Fruit fly (Drosophila melanogaster): ENCODE results near the gene Sirt4.

The Sirt4 gene

DNA sequence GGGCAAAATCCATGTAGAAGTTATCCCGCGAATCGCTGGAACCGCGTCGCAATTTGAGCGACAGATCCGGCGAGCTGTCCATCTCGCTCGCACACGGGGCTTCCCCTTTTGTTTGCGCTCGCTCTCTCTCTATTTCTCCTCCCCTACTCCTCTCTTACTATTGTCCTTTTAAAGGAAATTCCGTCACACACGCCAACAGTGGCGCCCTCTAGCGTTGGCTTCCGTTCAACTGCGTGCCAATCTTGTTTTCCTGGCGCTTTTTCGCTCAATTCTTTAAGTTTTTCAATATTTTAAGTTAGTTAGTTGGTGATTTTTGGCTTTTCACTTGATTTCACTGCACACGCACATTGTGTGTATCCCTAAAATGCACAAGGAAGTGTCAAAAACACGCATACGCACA lies 3.8 kb downstream of the Sirt4 start:
- TF ChIP-seq Hr96 (GFP tag; optimal IDR thresholded peaks at IDR 0.05) = no peak
- no peak for TF ChIP-seq ovo (GFP tag; optimal IDR thresholded peaks at IDR 0.05)
- TF ChIP-seq pad (GFP tag; optimal IDR thresholded peaks at IDR 0.05) = peak; percentile 53

DNA sequence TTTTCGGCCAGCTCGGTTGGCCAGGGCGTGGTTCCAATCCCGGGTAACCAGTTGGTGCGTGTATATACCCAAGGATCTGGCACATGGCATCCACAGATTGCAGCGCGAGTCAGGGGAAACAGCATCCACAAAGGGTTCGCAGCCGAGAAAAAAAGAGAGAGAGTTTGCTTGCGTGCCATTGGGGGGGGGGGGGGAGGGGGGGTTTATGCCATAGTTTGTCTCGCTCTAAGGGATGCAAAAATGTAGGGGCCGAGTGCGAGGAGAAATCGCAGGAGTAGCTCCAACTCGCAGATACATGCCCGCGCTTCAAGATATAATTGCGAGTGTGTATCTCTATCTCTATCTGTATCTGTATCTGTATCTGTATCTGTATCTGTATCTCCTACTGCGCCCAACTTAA lies 15.7 kb downstream of the Sirt4 start:
- no peak for TF ChIP-seq CG12768 (GFP tag; optimal IDR thresholded peaks at IDR 0.05)
- peak; percentile 96 for TF ChIP-seq pad (GFP tag; optimal IDR thresholded peaks at IDR 0.05)

DNA sequence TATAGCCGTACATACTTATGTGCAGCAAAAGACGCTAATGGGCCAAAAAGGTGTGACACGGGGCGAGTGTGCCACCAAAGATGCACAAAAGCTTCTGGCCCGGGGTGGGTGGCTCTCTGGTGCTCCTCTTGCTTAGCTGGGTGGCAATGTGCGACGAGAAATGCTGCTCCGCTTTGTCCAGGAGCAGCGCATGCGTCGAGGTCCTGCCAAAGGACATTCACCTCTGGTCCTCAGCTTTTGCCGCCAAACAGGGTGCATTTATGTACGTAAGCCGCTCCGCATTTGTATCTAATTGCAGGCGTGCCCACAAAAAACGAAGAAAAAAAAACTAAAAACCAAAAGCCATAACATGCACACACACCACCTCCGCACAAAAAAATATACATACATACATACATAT lies 16.4 kb downstream of the Sirt4 start:
- no peak for TF ChIP-seq CG7045 (GFP tag; optimal IDR thresholded peaks at IDR 0.05)
- no peak for TF ChIP-seq Crg-1 (GFP tag; optimal IDR thresholded peaks at IDR 0.05)
- no peak for TF ChIP-seq CG11617 (GFP tag; optimal IDR thresholded peaks at IDR 0.05)
- no peak for TF ChIP-seq toe (GFP tag; optimal IDR thresholded peaks at IDR 0.05)
- TF ChIP-seq bab1 (GFP tag; optimal IDR thresholded peaks at IDR 0.05) = no peak
- no peak for TF ChIP-seq Mnt (GFP tag; optimal IDR thresholded peaks at IDR 0.05)
- TF ChIP-seq CG1620 (GFP tag; optimal IDR thresholded peaks at IDR 0.05) = no peak

DNA sequence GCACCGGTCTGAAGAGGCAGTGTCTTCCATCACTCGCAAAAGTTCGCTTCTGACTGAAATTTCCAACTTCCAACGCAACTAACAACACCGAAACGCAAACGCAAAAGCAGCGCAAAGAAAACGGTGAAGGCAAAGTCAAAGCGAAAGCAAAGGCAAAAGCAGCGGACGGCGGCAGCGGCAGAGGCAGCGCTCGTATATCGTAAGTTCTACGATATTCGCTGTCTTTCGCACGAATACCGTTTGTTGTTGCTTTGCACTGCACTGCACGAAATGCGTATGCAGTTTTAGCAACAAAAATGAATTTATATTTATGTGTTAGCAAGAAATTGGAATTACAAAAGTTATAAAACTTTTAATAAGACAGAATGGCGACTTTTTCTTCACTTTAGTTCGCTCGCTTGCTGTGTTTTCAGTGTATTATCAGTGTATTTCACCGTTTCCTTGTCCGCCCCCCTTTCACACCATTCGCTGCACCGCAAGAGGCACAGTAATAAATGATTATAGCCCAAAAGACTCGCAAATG lies 17.2 kb downstream of the Sirt4 start, which contains the start of gene OtopLa:
OtopLa (minus strand) TSS at position 51 of the 523 bp plus-strand sequence.
- TF ChIP-seq bab1 (GFP tag; optimal IDR thresholded peaks at IDR 0.05) (peak; percentile 15), kay (GFP tag; ENCODE audit: borderline replicate concordance) (no peak), cic (GFP tag; optimal IDR thresholded peaks at IDR 0.05) (no peak), Mnt (GFP tag; optimal IDR thresholded peaks at IDR 0.05) (no peak), CG12768 (GFP tag; optimal IDR thresholded peaks at IDR 0.05) (peak; percentile 51), CG11617 (GFP tag; optimal IDR thresholded peaks at IDR 0.05) (peak; percentile 5), CG33017 (tag; optimal IDR thresholded peaks at IDR 0.05) (peak; percentile 51), cnc (optimal IDR thresholded peaks at IDR 0.05) (no peak), tj (GFP tag; optimal IDR thresholded peaks at IDR 0.05) (no peak), CG7045 (GFP tag; optimal IDR thresholded peaks at IDR 0.05) (peak; percentile 53), CG1620 (GFP tag; optimal IDR thresholded peaks at IDR 0.05) (no peak), Clk (GFP tag; optimal IDR thresholded peaks at IDR 0.05) (no peak), Crg-1 (GFP tag; optimal IDR thresholded peaks at IDR 0.05) (no peak), pad (GFP tag; optimal IDR thresholded peaks at IDR 0.05) (no peak), CG14711 (tag; optimal IDR thresholded peaks at IDR 0.05) (no peak), CG7101 (tag; optimal IDR thresholded peaks at IDR 0.05) (peak; percentile 20), Hr96 (GFP tag; optimal IDR thresholded peaks at IDR 0.05) (no peak), CG5204 (GFP tag; optimal IDR thresholded peaks at IDR 0.05) (peak; percentile 45), toe (GFP tag; optimal IDR thresholded peaks at IDR 0.05) (peak; percentile 23), ovo (GFP tag; optimal IDR thresholded peaks at IDR 0.05) (no peak)

DNA sequence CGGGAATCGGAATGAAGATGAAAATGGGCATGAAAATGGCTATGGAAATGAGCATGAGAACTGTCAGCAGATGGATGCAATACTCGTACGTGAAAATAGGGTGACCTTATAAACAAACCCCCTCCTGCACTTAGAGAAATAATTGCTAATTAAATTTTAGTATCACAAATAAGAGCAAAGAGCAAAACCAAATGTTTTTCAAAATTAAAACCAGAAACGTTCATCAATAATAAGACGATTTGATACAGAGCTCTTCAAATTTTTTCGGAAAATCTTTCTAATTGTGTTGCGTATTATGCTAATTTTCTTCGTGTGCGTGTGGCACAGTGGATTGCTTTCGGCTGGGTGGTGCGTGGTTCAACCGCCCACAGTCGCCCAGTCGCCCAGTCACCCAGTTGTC lies 19.5 kb downstream of the Sirt4 start:
- TF ChIP-seq toe (GFP tag; optimal IDR thresholded peaks at IDR 0.05) (no peak), CG1620 (GFP tag; optimal IDR thresholded peaks at IDR 0.05) (no peak), CG5204 (GFP tag; optimal IDR thresholded peaks at IDR 0.05) (no peak), CG7101 (tag; optimal IDR thresholded peaks at IDR 0.05) (no peak), Hr96 (GFP tag; optimal IDR thresholded peaks at IDR 0.05) (no peak), ovo (GFP tag; optimal IDR thresholded peaks at IDR 0.05) (no peak), CG14711 (tag; optimal IDR thresholded peaks at IDR 0.05) (no peak), cnc (optimal IDR thresholded peaks at IDR 0.05) (no peak), bab1 (GFP tag; optimal IDR thresholded peaks at IDR 0.05) (no peak), tj (GFP tag; optimal IDR thresholded peaks at IDR 0.05) (no peak), cic (GFP tag; optimal IDR thresholded peaks at IDR 0.05) (no peak), CG7045 (GFP tag; optimal IDR thresholded peaks at IDR 0.05) (no peak), kay (GFP tag; ENCODE audit: borderline replicate concordance) (no peak)

DNA sequence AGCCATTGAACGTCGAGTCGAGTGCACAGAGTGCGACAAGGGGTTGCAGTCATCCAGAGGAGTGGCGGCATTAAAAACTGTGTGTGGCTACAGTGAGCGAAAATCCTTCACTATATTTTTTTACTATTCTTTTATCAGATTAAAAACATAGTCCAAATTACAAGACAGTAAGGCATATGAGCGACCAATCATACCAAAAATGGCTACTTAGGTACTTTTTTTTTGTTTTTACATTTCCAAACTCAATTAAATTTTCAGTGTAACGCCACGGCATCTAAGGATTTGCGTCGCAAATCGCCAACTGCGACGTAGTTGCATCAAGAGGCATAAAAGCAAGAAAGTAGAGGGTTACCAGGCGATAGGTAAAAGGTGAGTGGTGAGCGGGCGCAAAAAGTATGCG lies 26.7 kb downstream of the Sirt4 start:
- TF ChIP-seq Mnt (GFP tag; optimal IDR thresholded peaks at IDR 0.05) (no peak), CG1620 (GFP tag; optimal IDR thresholded peaks at IDR 0.05) (no peak), tj (GFP tag; optimal IDR thresholded peaks at IDR 0.05) (no peak), CG7101 (tag; optimal IDR thresholded peaks at IDR 0.05) (no peak), CG5204 (GFP tag; optimal IDR thresholded peaks at IDR 0.05) (no peak), ovo (GFP tag; optimal IDR thresholded peaks at IDR 0.05) (no peak)

DNA sequence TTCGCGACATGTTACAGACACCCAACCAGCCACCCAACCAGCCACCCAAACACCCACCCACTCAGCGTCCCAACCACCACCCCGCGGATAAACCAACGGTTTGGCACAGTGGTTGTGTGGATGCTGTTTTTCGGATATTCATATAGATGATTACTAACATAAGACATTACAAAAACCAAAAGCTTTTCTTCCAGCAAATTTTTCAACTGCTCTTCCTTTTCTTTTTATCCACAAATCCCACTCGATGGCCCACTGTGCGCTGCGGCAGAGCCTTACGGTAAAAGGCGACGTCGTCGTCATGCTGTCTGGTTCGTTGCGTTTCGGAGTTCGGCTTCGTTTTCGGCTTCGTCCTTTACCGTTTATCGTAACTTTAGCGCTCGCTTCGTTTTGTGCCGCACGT lies 27.2 kb downstream of the Sirt4 start:
- no peak for TF ChIP-seq bab1 (GFP tag; optimal IDR thresholded peaks at IDR 0.05)
- no peak for TF ChIP-seq CG1620 (GFP tag; optimal IDR thresholded peaks at IDR 0.05)
- TF ChIP-seq CG7045 (GFP tag; optimal IDR thresholded peaks at IDR 0.05) = peak; percentile 30
- peak; percentile 15 for TF ChIP-seq CG5204 (GFP tag; optimal IDR thresholded peaks at IDR 0.05)
- TF ChIP-seq tj (GFP tag; optimal IDR thresholded peaks at IDR 0.05) = no peak
- peak; percentile 26 for TF ChIP-seq CG12768 (GFP tag; optimal IDR thresholded peaks at IDR 0.05)
- peak; percentile 35 for TF ChIP-seq CG33017 (tag; optimal IDR thresholded peaks at IDR 0.05)
- TF ChIP-seq Mnt (GFP tag; optimal IDR thresholded peaks at IDR 0.05) = no peak
- no peak for TF ChIP-seq CG7101 (tag; optimal IDR thresholded peaks at IDR 0.05)
- TF ChIP-seq kay (GFP tag; ENCODE audit: borderline replicate concordance) = no peak
- TF ChIP-seq ovo (GFP tag; optimal IDR thresholded peaks at IDR 0.05) = no peak
- TF ChIP-seq Clk (GFP tag; optimal IDR thresholded peaks at IDR 0.05) = peak; percentile 9

Data from whole organism, adult.